Worm (Caenorhabditis elegans) whole organism, L4 larva: ENCODE data around the gene egl-38.

ENCODE experiments used
- F10B5.3 ChIP-seq: sonication (generic microtip); optimal IDR thresholded peaks from 2 replicates; lab custom pipeline; 2016; ENCODE audit warnings: mild to moderate bottlenecking, missing genetic modification characterization, missing compliant biosample characterization
- F44E2.7 ChIP-seq: fragments of 200-800 bp; sonication (Bioruptor generic); IDR thresholded peaks from 2 replicates; pipeline ENCODE4 v2.1.2; 2022; ENCODE audit warnings: missing genetic modification characterization, missing compliant biosample characterization
- F49E8.2 ChIP-seq: sonication (generic microtip); optimal IDR thresholded peaks from 2 replicates; lab custom pipeline; 2016; ENCODE audit warnings: missing compliant biosample characterization, mild to moderate bottlenecking, missing genetic modification characterization, borderline replicate concordance
- T20F7.1 ChIP-seq: fragments of 200-800 bp; sonication (Bioruptor generic); optimal IDR thresholded peaks from 2 replicates; lab custom pipeline; 2018; ENCODE audit warnings: mild to moderate bottlenecking, missing genetic modification characterization, missing compliant biosample characterization
- T26A8.4 ChIP-seq: fragments of 200-800 bp; sonication (Bioruptor generic); IDR thresholded peaks from 2 replicates; pipeline ENCODE4 v1.3.6; 2022; ENCODE audit warnings: missing genetic modification characterization, missing compliant biosample characterization
- Y105C5A.15 ChIP-seq: fragments of 200-800 bp; sonication (Bioruptor generic); IDR thresholded peaks from 2 replicates; pipeline ENCODE4 v1.3.6; 2022; ENCODE audit warnings: missing genetic modification characterization, missing compliant biosample characterization
- Y48G9A.11 ChIP-seq: fragments of 200-800 bp; sonication (Bioruptor generic); IDR thresholded peaks from 2 replicates; pipeline ENCODE4 v1.3.6; 2022; ENCODE audit warnings: missing genetic modification reagents, missing genetic modification characterization, missing compliant biosample characterization
- ZK546.5 ChIP-seq, 2 experiments: sonication (generic microtip); optimal IDR thresholded peaks; 2 replicates each; lab custom pipeline; 2017; ENCODE audit warnings: missing biosample characterization in 2 of 2, missing genetic modification characterization in 2 of 2
- aha-1 ChIP-seq: fragments of 150-350 bp; peaks from one replicate; lab custom pipeline; 2014; ENCODE audit warnings: missing biosample characterization, missing genetic modification characterization
- aly-2 ChIP-seq: sonication (generic microtip); optimal IDR thresholded peaks from 2 replicates; lab custom pipeline; 2018; ENCODE audit warnings: missing biosample characterization, missing genetic modification characterization
- arid-1 ChIP-seq: fragments of 200-800 bp; sonication (Bioruptor generic); conservative IDR thresholded peaks from 2 replicates; pipeline ENCODE4 v1.3.6; 2022; ENCODE audit warnings: missing genetic modification reagents, missing genetic modification characterization, missing compliant biosample characterization
- ceh-20 ChIP-seq: fragments of 200-800 bp; sonication (Bioruptor generic); IDR thresholded peaks from 2 replicates; pipeline ENCODE4 v1.3.6; 2022; ENCODE audit warnings: missing genetic modification reagents, missing genetic modification characterization, missing compliant biosample characterization
- ceh-28 ChIP-seq: fragments of 150-350 bp; optimal IDR thresholded peaks from 2 replicates; lab custom pipeline; 2014; ENCODE audit warnings: missing biosample characterization, missing genetic modification reagents, missing genetic modification characterization
- ceh-82 ChIP-seq: sonication (generic microtip); optimal IDR thresholded peaks from 2 replicates; lab custom pipeline; 2017; ENCODE audit warnings: missing biosample characterization, missing genetic modification characterization
- ces-1 ChIP-seq: fragments of 150-350 bp; sonication (generic microtip); optimal IDR thresholded peaks from 4 replicates; lab custom pipeline; 2014; ENCODE audit warnings: missing biosample characterization, missing genetic modification reagents, missing genetic modification characterization
- daf-8 ChIP-seq: fragments of 200-800 bp; sonication (Bioruptor generic); IDR thresholded peaks from 2 replicates; pipeline ENCODE4 v1.3.6; 2022; ENCODE audit warnings: missing genetic modification characterization, missing compliant biosample characterization
- dmd-6 ChIP-seq: fragments of 200-800 bp; sonication (Bioruptor generic); IDR thresholded peaks from 2 replicates; pipeline ENCODE4 v1.3.6; 2022; ENCODE audit warnings: missing genetic modification reagents, missing genetic modification characterization, missing compliant biosample characterization
- dmd-8 ChIP-seq: fragments of 200-800 bp; sonication (Bioruptor generic); IDR thresholded peaks from 2 replicates; pipeline ENCODE4 v1.3.6; 2022; ENCODE audit warnings: missing genetic modification characterization, missing compliant biosample characterization
- dmd-9 ChIP-seq: fragments of 200-800 bp; sonication (Bioruptor generic); IDR thresholded peaks from 2 replicates; pipeline ENCODE4 v1.3.6; 2022; ENCODE audit warnings: missing genetic modification reagents, missing genetic modification characterization, missing compliant biosample characterization
- dpl-1 ChIP-seq: fragments of 150-350 bp; optimal IDR thresholded peaks from 2 replicates; lab custom pipeline; 2014; ENCODE audit warnings: missing biosample characterization, missing genetic modification reagents, missing genetic modification characterization
- egl-43 ChIP-seq: fragments of 200-800 bp; sonication (Bioruptor generic); IDR thresholded peaks from 2 replicates; pipeline ENCODE4 v1.3.6; 2022; ENCODE audit warnings: missing genetic modification reagents, missing genetic modification characterization, missing compliant biosample characterization
- gei-8 ChIP-seq: fragments of 200-800 bp; sonication (Bioruptor generic); optimal IDR thresholded peaks from 2 replicates; lab custom pipeline; 2018; ENCODE audit warnings: mild to moderate bottlenecking, missing genetic modification characterization, missing compliant biosample characterization
- hlh-11 ChIP-seq: fragments of 200-800 bp; sonication (Bioruptor generic); optimal IDR thresholded peaks from 2 replicates; lab custom pipeline; 2018; ENCODE audit warnings: mild to moderate bottlenecking, missing genetic modification characterization, missing compliant biosample characterization
- jun-1 ChIP-seq: fragments of 150-350 bp; optimal IDR thresholded peaks from 2 replicates; lab custom pipeline; 2014; ENCODE audit warnings: missing biosample characterization, missing genetic modification reagents, missing genetic modification characterization
- lin-38 ChIP-seq: fragments of 200-800 bp; sonication (Bioruptor generic); IDR thresholded peaks from 2 replicates; pipeline ENCODE4 v1.3.6; 2022; ENCODE audit warnings: missing genetic modification reagents, missing genetic modification characterization, missing compliant biosample characterization
- lin-39 ChIP-seq: fragments of 150-350 bp; optimal IDR thresholded peaks from 2 replicates; lab custom pipeline; 2014; ENCODE audit warnings: missing biosample characterization, missing genetic modification reagents, missing genetic modification characterization
- madf-5 ChIP-seq, 2 experiments: fragments of 200-800 bp; sonication (Bioruptor generic); IDR thresholded peaks; 2 replicates each; pipeline ENCODE4 v1.3.6; 2022; ENCODE audit warnings: missing compliant biosample characterization in 2 of 2, missing genetic modification characterization in 2 of 2
- mdt-29 ChIP-seq: fragments of 200-800 bp; sonication (Bioruptor generic); IDR thresholded peaks from 2 replicates; pipeline ENCODE4 v1.3.6; 2022; ENCODE audit warnings: missing genetic modification reagents, missing genetic modification characterization, missing compliant biosample characterization
- mes-2 ChIP-seq: sonication (generic microtip); optimal IDR thresholded peaks from 2 replicates; lab custom pipeline; 2016; ENCODE audit warnings: missing genotype, mild to moderate bottlenecking, missing genetic modification characterization, missing compliant biosample characterization; ENCODE audit not compliant: poor library complexity, severe bottlenecking
- mxl-2 ChIP-seq: fragments of 200-800 bp; sonication (Bioruptor generic); conservative IDR thresholded peaks from 2 replicates; pipeline ENCODE4 v1.3.6; 2022; ENCODE audit warnings: missing genetic modification reagents, missing genetic modification characterization, missing compliant biosample characterization
- nhr-10 ChIP-seq: fragments of 150-350 bp; optimal IDR thresholded peaks from 2 replicates; lab custom pipeline; 2014; ENCODE audit warnings: missing biosample characterization, missing genetic modification characterization
- nhr-102 ChIP-seq: sonication (generic microtip); optimal IDR thresholded peaks from 2 replicates; lab custom pipeline; 2016; ENCODE audit warnings: mild to moderate bottlenecking, missing genetic modification characterization, moderate library complexity, missing compliant biosample characterization
- nhr-111 ChIP-seq: fragments of 200-800 bp; sonication (Bioruptor generic); optimal IDR thresholded peaks from 2 replicates; lab custom pipeline; 2018; ENCODE audit warnings: mild to moderate bottlenecking, missing genetic modification characterization, missing compliant biosample characterization
- nhr-237 ChIP-seq: sonication (generic microtip); optimal IDR thresholded peaks from 2 replicates; lab custom pipeline; 2017; ENCODE audit warnings: missing biosample characterization, missing genetic modification characterization
- nhr-25 ChIP-seq: sonication (generic microtip); optimal IDR thresholded peaks from 2 replicates; lab custom pipeline; 2017; ENCODE audit warnings: missing genetic modification characterization, mild to moderate bottlenecking, missing compliant biosample characterization, antibody characterized with exemption, moderate library complexity, borderline replicate concordance; ENCODE audit not compliant: insufficient read depth
- nhr-6 ChIP-seq: fragments of 150-350 bp; optimal IDR thresholded peaks from 2 replicates; lab custom pipeline; 2014; ENCODE audit warnings: missing biosample characterization, missing genetic modification characterization
- pha-4 ChIP-seq, 2 experiments: fragments of 150-350 bp in 1 of 2; fragments of 200-800 bp in 1 of 2; sonication (Bioruptor generic) in 1 of 2; IDR thresholded peaks in 1 of 2; optimal IDR thresholded peaks in 1 of 2; 2 replicates each; pipeline versions ENCODE4 v1.3.6 to Lab custom; 2014 to 2022; ENCODE audit warnings: missing genetic modification characterization in 2 of 2, missing genetic modification reagents in 2 of 2, missing biosample characterization in 1 of 2, missing compliant biosample characterization in 1 of 2
- php-3 ChIP-seq: fragments of 200-800 bp; sonication (Bioruptor generic); IDR thresholded peaks from 2 replicates; pipeline ENCODE4 v1.3.6; 2022; ENCODE audit warnings: missing genetic modification reagents, missing genetic modification characterization, missing compliant biosample characterization
- pqm-1 ChIP-seq: sonication (generic microtip); optimal IDR thresholded peaks from 2 replicates; lab custom pipeline; 2017; ENCODE audit warnings: missing biosample characterization, missing genetic modification characterization
- sdz-12 ChIP-seq: fragments of 200-800 bp; sonication (Bioruptor generic); optimal IDR thresholded peaks from 2 replicates; lab custom pipeline; 2018; ENCODE audit warnings: mild to moderate bottlenecking, missing genetic modification characterization, missing compliant biosample characterization
- set-16 ChIP-seq: fragments of 200-800 bp; sonication (Bioruptor generic); IDR thresholded peaks from 2 replicates; pipeline ENCODE4 v1.3.6; 2022; ENCODE audit warnings: missing genetic modification reagents, missing genetic modification characterization, missing compliant biosample characterization
- snpc-4 ChIP-seq: fragments of 150-350 bp; optimal IDR thresholded peaks from 2 replicates; lab custom pipeline; 2014; ENCODE audit warnings: missing biosample characterization, missing genetic modification characterization
- spr-1 ChIP-seq: sonication (generic microtip); optimal IDR thresholded peaks from 2 replicates; lab custom pipeline; 2016; ENCODE audit warnings: mild to moderate bottlenecking, missing genetic modification characterization, missing compliant biosample characterization
- spr-3 ChIP-seq: fragments of 200-800 bp; sonication (Bioruptor generic); optimal IDR thresholded peaks from 2 replicates; lab custom pipeline; 2018; ENCODE audit warnings: mild to moderate bottlenecking, missing genetic modification characterization, missing compliant biosample characterization
- tag-97 ChIP-seq: fragments of 200-800 bp; sonication (Bioruptor generic); IDR thresholded peaks from 2 replicates; pipeline ENCODE4 v1.3.6; 2022; ENCODE audit warnings: missing genetic modification characterization, missing compliant biosample characterization
- tra-1 ChIP-seq: fragments of 200-800 bp; sonication (Bioruptor generic); IDR thresholded peaks from 2 replicates; pipeline ENCODE4 v1.3.6; 2022; ENCODE audit warnings: missing genetic modification reagents, missing genetic modification characterization, missing compliant biosample characterization
- unc-130 ChIP-seq: sonication (generic microtip); optimal IDR thresholded peaks from 2 replicates; lab custom pipeline; 2016; ENCODE audit warnings: missing genetic modification reagents, missing genetic modification characterization, missing compliant biosample characterization
- unc-39 ChIP-seq: sonication (generic microtip); optimal IDR thresholded peaks from 2 replicates; lab custom pipeline; 2017; ENCODE audit warnings: missing biosample characterization, missing genetic modification characterization
- vab-7 ChIP-seq: fragments of 200-800 bp; sonication (Bioruptor generic); IDR thresholded peaks from 2 replicates; pipeline ENCODE4 v1.3.6; 2022; ENCODE audit warnings: missing genetic modification reagents, missing genetic modification characterization, missing compliant biosample characterization
- zip-11 ChIP-seq: fragments of 200-800 bp; sonication (Bioruptor generic); IDR thresholded peaks from 2 replicates; pipeline ENCODE4 v1.3.6; 2022; ENCODE audit warnings: missing genetic modification characterization, missing compliant biosample characterization
- zip-2 ChIP-seq: fragments of 150-350 bp; optimal IDR thresholded peaks from 2 replicates; lab custom pipeline; 2014; ENCODE audit warnings: missing biosample characterization, missing genetic modification characterization
- ztf-11 ChIP-seq: fragments of 150-350 bp; optimal IDR thresholded peaks from 2 replicates; lab custom pipeline; 2014; ENCODE audit warnings: missing biosample characterization, missing genetic modification characterization

The egl-38 gene

ce11 chrIV:10059175-10059574 lies 51.1 kb downstream of the egl-38 start (continued):
- TF ChIP-seq dmd-6 (GFP tag; lab: Robert Waterston, UW) = peak; percentile 90
- TF ChIP-seq ZK546.5 (tag; optimal IDR thresholded peaks at IDR 0.05; lab: Kevin White, UChicago) = no peak
- peak; percentile 80 for TF ChIP-seq hlh-11
- TF ChIP-seq lin-38 (GFP tag; lab: Robert Waterston, UW) = peak; percentile 19; the same call in 1 of the 2 replicates
- TF ChIP-seq ceh-28 (tag; lab: Kevin White, UChicago) = no peak
- no peak for TF ChIP-seq nhr-237
- TF ChIP-seq Y48G9A.11 (GFP tag; lab: Robert Waterston, UW) = no peak
- TF ChIP-seq F44E2.7 (GFP tag; lab: Robert Waterston, UW) = no peak
- TF ChIP-seq arid-1 (GFP tag; lab: Robert Waterston, UW) = no peak
- peak; percentile 63; the same call in 1 of the 2 replicates for TF ChIP-seq tra-1 (GFP tag; lab: Robert Waterston, UW)
- TF ChIP-seq mxl-2 = 0 out of 2 replicates have a peak, but pooled peaks have one; percentile 22
- TF ChIP-seq nhr-10 = no peak
- peak; percentile 87 for TF ChIP-seq aha-1
- TF ChIP-seq egl-43 (GFP tag; lab: Robert Waterston, UW) = no peak
- no peak for TF ChIP-seq tag-97 (GFP tag; lab: Robert Waterston, UW)
- no peak for TF ChIP-seq ztf-11 (tag; lab: Kevin White, UChicago)
- no peak for TF ChIP-seq sdz-12 (GFP tag; lab: Kevin White, UChicago)
- TF ChIP-seq T20F7.1 (GFP tag; lab: Kevin White, UChicago) = peak; percentile 21
- no peak for TF ChIP-seq spr-1 (tag; lab: Kevin White, UChicago)
- TF ChIP-seq ceh-20 (GFP tag; lab: Robert Waterston, UW) = no peak
- no peak for TF ChIP-seq snpc-4
- no peak for TF ChIP-seq unc-130
- no peak for TF ChIP-seq madf-5 (GFP tag; IDR thresholded peaks at IDR 0.05; lab: Robert Waterston, UW)
- no peak for TF ChIP-seq vab-7 (GFP tag; lab: Robert Waterston, UW)
- TF ChIP-seq zip-2 (tag; lab: Kevin White, UChicago) = no peak
- TF ChIP-seq mes-2 = no peak
- TF ChIP-seq nhr-102 = peak; percentile 31
- no peak for TF ChIP-seq lin-39
- TF ChIP-seq dpl-1 (GFP tag; lab: Kevin White, UChicago) = no peak
- no peak for TF ChIP-seq nhr-111 (GFP tag; lab: Kevin White, UChicago)
- no peak for TF ChIP-seq nhr-6
- TF ChIP-seq php-3 (GFP tag; lab: Robert Waterston, UW) = peak; percentile 65; the same call in 1 of the 2 replicates
- TF ChIP-seq dmd-8 (GFP tag; lab: Robert Waterston, UW) = no peak
- TF ChIP-seq unc-39 (tag; lab: Kevin White, UChicago) = no peak
- TF ChIP-seq zip-11 (GFP tag; lab: Robert Waterston, UW) = no peak
- no peak for TF ChIP-seq Y105C5A.15 (GFP tag; lab: Robert Waterston, UW)
- no peak for TF ChIP-seq ceh-82 (tag; lab: Kevin White, UChicago)
- no peak for TF ChIP-seq F10B5.3 (tag; lab: Kevin White, UChicago)
- peak; percentile 91 for TF ChIP-seq pqm-1 (tag; lab: Kevin White, UChicago)
- no peak for TF ChIP-seq daf-8 (GFP tag; lab: Robert Waterston, UW)
- TF ChIP-seq spr-3 (GFP tag; lab: Kevin White, UChicago) = no peak
- no peak for TF ChIP-seq T26A8.4 (GFP tag; lab: Robert Waterston, UW)
- TF ChIP-seq nhr-25 (tag; lab: Kevin White, UChicago) = no peak
- no peak for TF ChIP-seq gei-8 (GFP tag; lab: Kevin White, UChicago)
- 0 out of 2 replicates have a peak, but pooled peaks have one; percentile 16 for TF ChIP-seq pha-4 (GFP tag; IDR thresholded peaks at IDR 0.05; lab: Robert Waterston, UW)
- no peak for TF ChIP-seq pha-4 (tag; optimal IDR thresholded peaks at IDR 0.05; lab: Kevin White, UChicago)
- TF ChIP-seq aly-2 (tag; lab: Kevin White, UChicago) = no peak
- no peak for TF ChIP-seq ces-1 (GFP tag; lab: Kevin White, UChicago)
- no peak for TF ChIP-seq mdt-29 (GFP tag; lab: Robert Waterston, UW)
- TF ChIP-seq dmd-9 = no peak
- no peak for TF ChIP-seq jun-1 (tag; lab: Kevin White, UChicago)
- no peak for TF ChIP-seq set-16
- no peak for TF ChIP-seq F49E8.2 (tag; lab: Kevin White, UChicago)
